Worm (Caenorhabditis elegans) whole organism, young adult: ENCODE measurements around the gene C16H3.3.

Source experiments
- B0336.3 ChIP-seq: fragments of 200-800 bp; sonication (Bioruptor generic); IDR thresholded peaks from 2 replicates; pipeline ENCODE4 v1.3.6; 2022; ENCODE audit warnings: missing genetic modification characterization, missing compliant biosample characterization
- F10E7.11 ChIP-seq: sonication (generic microtip); optimal IDR thresholded peaks from 2 replicates; lab custom pipeline; 2017; ENCODE audit warnings: mild to moderate bottlenecking, missing genetic modification characterization, moderate library complexity, missing compliant biosample characterization
- F22D6.2 ChIP-seq: sonication (generic microtip); optimal IDR thresholded peaks from 2 replicates; lab custom pipeline; 2016; ENCODE audit warnings: mild to moderate bottlenecking, missing genetic modification characterization, missing compliant biosample characterization
- F37B4.10 ChIP-seq: fragments of 200-800 bp; sonication (Bioruptor generic); IDR thresholded peaks from 2 replicates; pipeline ENCODE4 v1.3.6; 2022; ENCODE audit warnings: missing genetic modification characterization, missing compliant biosample characterization
- F39B2.1 ChIP-seq: fragments of 200-800 bp; sonication (Bioruptor generic); IDR thresholded peaks from 2 replicates; pipeline ENCODE4 v1.3.6; 2022; ENCODE audit warnings: missing genetic modification reagents, missing genetic modification characterization, missing compliant biosample characterization
- F49E8.2 ChIP-seq: sonication (generic microtip); optimal IDR thresholded peaks from 3 replicates; lab custom pipeline; 2017; ENCODE audit warnings: missing genetic modification characterization, mild to moderate bottlenecking, missing compliant biosample characterization, antibody characterized with exemption, moderate library complexity; ENCODE audit not compliant: insufficient read depth
- K12H6.12 ChIP-seq: fragments of 200-800 bp; sonication (Bioruptor generic); optimal IDR thresholded peaks from 2 replicates; lab custom pipeline; 2018; ENCODE audit warnings: mild to moderate bottlenecking, missing genetic modification characterization, missing compliant biosample characterization
- T07F8.4 ChIP-seq: sonication (generic microtip); optimal IDR thresholded peaks from 2 replicates; lab custom pipeline; 2016; ENCODE audit warnings: mild to moderate bottlenecking, missing genetic modification characterization, moderate library complexity, missing compliant biosample characterization
- attf-5 ChIP-seq: fragments of 200-800 bp; sonication (Bioruptor generic); optimal IDR thresholded peaks from 2 replicates; lab custom pipeline; 2018; ENCODE audit warnings: mild to moderate bottlenecking, missing genetic modification characterization, missing compliant biosample characterization
- attf-6 ChIP-seq: fragments of 200-800 bp; sonication (Bioruptor generic); IDR thresholded peaks from 2 replicates; pipeline ENCODE4 v1.3.6; 2022; ENCODE audit warnings: missing genetic modification reagents, missing genetic modification characterization, missing compliant biosample characterization
- cebp-1 ChIP-seq, 2 experiments: fragments of 200-800 bp in 1 of 2; sonication (Bioruptor generic) in 1 of 2; sonication (generic microtip) in 1 of 2; IDR thresholded peaks in 1 of 2; optimal IDR thresholded peaks in 1 of 2; 2 replicates each; pipeline versions ENCODE4 v1.3.6 to Lab custom; 2017 to 2022; ENCODE audit warnings: missing compliant biosample characterization in 2 of 2, missing genetic modification characterization in 2 of 2, mild to moderate bottlenecking in 1 of 2, missing genetic modification reagents in 1 of 2, moderate library complexity in 1 of 2
- ceh-100 ChIP-seq: fragments of 200-800 bp; sonication (Bioruptor generic); IDR thresholded peaks from 2 replicates; pipeline ENCODE4 v1.3.6; 2022; ENCODE audit warnings: missing genetic modification reagents, missing genetic modification characterization, missing compliant biosample characterization
- ceh-27 ChIP-seq: fragments of 200-800 bp; sonication (Bioruptor generic); optimal IDR thresholded peaks from 2 replicates; lab custom pipeline; 2018; ENCODE audit warnings: mild to moderate bottlenecking, missing genetic modification characterization, moderate library complexity, missing compliant biosample characterization
- ceh-40 ChIP-seq: fragments of 200-800 bp; sonication (Bioruptor generic); IDR thresholded peaks from 2 replicates; pipeline ENCODE4 v1.3.6; 2022; ENCODE audit warnings: missing genetic modification characterization, missing compliant biosample characterization
- ceh-79 ChIP-seq: sonication (generic microtip); optimal IDR thresholded peaks from 2 replicates; lab custom pipeline; 2017; ENCODE audit warnings: mild to moderate bottlenecking, missing genetic modification characterization, missing compliant biosample characterization
- efl-1 ChIP-seq: fragments of 150-350 bp; optimal IDR thresholded peaks from 2 replicates; lab custom pipeline; 2014; ENCODE audit warnings: missing biosample characterization, missing genetic modification reagents, missing genetic modification characterization
- gei-17 ChIP-seq: fragments of 200-800 bp; sonication (Bioruptor generic); optimal IDR thresholded peaks from 2 replicates; lab custom pipeline; 2018; ENCODE audit warnings: mild to moderate bottlenecking, missing genetic modification characterization, missing compliant biosample characterization
- him-1 ChIP-seq: sonication (generic microtip); optimal IDR thresholded peaks from 2 replicates; lab custom pipeline; 2016; ENCODE audit warnings: missing genotype, missing genetic modification reagents, missing genetic modification characterization, missing compliant biosample characterization
- hlh-26 ChIP-seq: fragments of 200-800 bp; sonication (Bioruptor generic); conservative IDR thresholded peaks from 2 replicates; pipeline ENCODE4 v1.3.6; 2022; ENCODE audit warnings: missing genetic modification reagents, missing genetic modification characterization, missing compliant biosample characterization
- hsf-1 ChIP-seq: fragments of 200-800 bp; sonication (Bioruptor generic); IDR thresholded peaks from 2 replicates; pipeline ENCODE4 v1.3.6; 2022; ENCODE audit warnings: missing genetic modification reagents, missing genetic modification characterization, missing compliant biosample characterization
- lag-1 ChIP-seq: fragments of 200-800 bp; sonication (Bioruptor generic); IDR thresholded peaks from 2 replicates; pipeline ENCODE4 v1.3.6; 2022; ENCODE audit warnings: missing genetic modification reagents, missing genetic modification characterization, missing compliant biosample characterization
- let-526 ChIP-seq: fragments of 200-800 bp; sonication (Bioruptor generic); IDR thresholded peaks from 2 replicates; pipeline ENCODE4 v1.3.6; 2022; ENCODE audit warnings: missing genetic modification reagents, missing genetic modification characterization, missing compliant biosample characterization
- madf-3 ChIP-seq: fragments of 200-800 bp; sonication (Bioruptor generic); IDR thresholded peaks from 2 replicates; pipeline ENCODE4 v1.3.6; 2022; ENCODE audit warnings: missing genetic modification reagents, missing genetic modification characterization, missing compliant biosample characterization
- madf-8 ChIP-seq: fragments of 200-800 bp; sonication (Bioruptor generic); conservative IDR thresholded peaks from 2 replicates; pipeline ENCODE4 v1.3.6; 2022; ENCODE audit warnings: missing genetic modification reagents, missing genetic modification characterization, missing compliant biosample characterization
- mcd-1 ChIP-seq: fragments of 200-800 bp; sonication (Bioruptor generic); IDR thresholded peaks from 2 replicates; pipeline ENCODE4 v1.3.6; 2022; ENCODE audit warnings: missing genetic modification reagents, missing genetic modification characterization, missing compliant biosample characterization
- mes-4 ChIP-seq: sonication (generic microtip); optimal IDR thresholded peaks from 2 replicates; lab custom pipeline; 2016; ENCODE audit warnings: missing genotype, missing genetic modification characterization, missing compliant biosample characterization
- nhr-90 ChIP-seq: sonication (generic microtip); optimal IDR thresholded peaks from 2 replicates; lab custom pipeline; 2016; ENCODE audit warnings: missing genotype, mild to moderate bottlenecking, missing genetic modification characterization, missing compliant biosample characterization
- unc-62 ChIP-seq: fragments of 150-350 bp; optimal IDR thresholded peaks from 2 replicates; lab custom pipeline; 2014; ENCODE audit warnings: missing biosample characterization, missing genetic modification reagents, missing genetic modification characterization
- xnd-1 ChIP-seq: sonication (generic microtip); optimal IDR thresholded peaks from 2 replicates; lab custom pipeline; 2016; ENCODE audit warnings: missing genotype, missing genetic modification reagents, missing genetic modification characterization, missing compliant biosample characterization
- zfh-2 ChIP-seq: fragments of 200-800 bp; sonication (Bioruptor generic); conservative IDR thresholded peaks from 2 replicates; pipeline ENCODE4 v1.3.6; 2022; ENCODE audit warnings: missing genetic modification reagents, missing genetic modification characterization, missing compliant biosample characterization
- ztf-26 ChIP-seq: sonication (generic microtip); optimal IDR thresholded peaks from 2 replicates; lab custom pipeline; 2017; ENCODE audit warnings: missing genetic modification characterization, missing compliant biosample characterization
- ztf-3 ChIP-seq: fragments of 200-800 bp; sonication (Bioruptor generic); optimal IDR thresholded peaks from 2 replicates; lab custom pipeline; 2018; ENCODE audit warnings: mild to moderate bottlenecking, missing genetic modification characterization, missing compliant biosample characterization

C16H3.3 gene

ce11 chrX:17628345-17628744 lies 18.5 kb upstream of the C16H3.3 start (continued):
- TF ChIP-seq mes-4 (tag; lab: Kevin White, UChicago) (no peak), K12H6.12 (tag; lab: Kevin White, UChicago) (peak; percentile 8), madf-3 (no peak), zfh-2 (GFP tag; lab: Robert Waterston, UW) (peak; percentile 57)

- TF ChIP-seq F49E8.2 (tag; lab: Kevin White, UChicago) = no peak
- TF ChIP-seq B0336.3 = no peak
- no peak for TF ChIP-seq T07F8.4
- no peak for TF ChIP-seq mes-4 (tag; lab: Kevin White, UChicago)
- no peak for TF ChIP-seq him-1 (tag; lab: Kevin White, UChicago)
- no peak for TF ChIP-seq ceh-79 (tag; lab: Kevin White, UChicago)
- TF ChIP-seq cebp-1 (GFP tag; IDR thresholded peaks at IDR 0.05; lab: Robert Waterston, UW) = no peak
- TF ChIP-seq cebp-1 (tag; optimal IDR thresholded peaks at IDR 0.05; lab: Kevin White, UChicago) = no peak
- no peak for TF ChIP-seq zfh-2 (GFP tag; lab: Robert Waterston, UW)
- no peak for TF ChIP-seq ztf-26 (tag; lab: Kevin White, UChicago)
- no peak for TF ChIP-seq nhr-90 (tag; lab: Kevin White, UChicago)
Observed at ce11 chrX:17627923-17628322, 18.1 kb upstream of the C16H3.3 start.

DNA sequence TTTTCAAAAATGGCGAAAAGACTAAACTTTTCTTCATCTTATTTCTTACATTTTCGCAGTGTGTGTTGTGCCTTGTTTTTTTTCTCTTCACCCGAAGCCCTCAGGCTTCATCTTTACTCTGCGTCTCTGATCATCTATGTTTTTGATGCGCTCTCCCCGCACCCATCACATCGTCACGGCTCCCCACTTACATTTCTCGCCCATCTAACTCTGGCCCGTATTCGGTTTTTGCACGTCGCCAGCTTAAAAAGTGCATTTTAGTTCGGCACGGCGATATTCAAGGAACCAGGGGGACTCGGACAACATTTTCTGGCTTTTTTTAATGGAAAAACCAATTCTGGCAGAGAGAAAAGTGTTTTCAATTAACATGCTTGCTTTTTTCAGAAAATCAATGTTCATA lies 17.5 kb upstream of the C16H3.3 start:
- TF ChIP-seq ceh-27 = peak; percentile 14
- TF ChIP-seq attf-5 (GFP tag; lab: Kevin White, UChicago) = peak; percentile 5
- no peak for TF ChIP-seq hsf-1 (GFP tag; lab: Robert Waterston, UW)

- no peak for TF ChIP-seq let-526 (GFP tag; lab: Robert Waterston, UW)
Observed at ce11 chrX:17626599-17626998, 16.8 kb upstream of the C16H3.3 start.

DNA sequence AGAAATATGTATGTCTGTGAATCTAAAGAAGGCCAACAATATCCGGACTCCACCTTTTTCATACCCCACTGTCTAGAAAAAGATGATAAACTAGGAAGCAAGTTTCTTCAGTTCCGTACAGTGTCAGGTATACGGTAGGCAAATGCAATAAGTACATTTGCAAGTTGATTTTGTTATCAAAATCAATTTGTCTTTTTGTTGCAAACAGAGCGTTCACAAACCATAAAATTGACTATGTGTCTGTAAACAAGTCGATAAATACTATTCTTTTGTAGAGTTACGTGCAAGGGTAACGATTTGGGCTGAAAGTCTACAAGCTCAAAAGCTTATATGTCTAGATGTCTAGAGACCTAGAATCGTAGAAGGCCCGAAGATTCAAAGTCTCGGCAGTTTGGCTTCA lies 15.9 kb upstream of the C16H3.3 start:
- no peak for TF ChIP-seq xnd-1 (tag; lab: Kevin White, UChicago)
- TF ChIP-seq unc-62 = no peak
- TF ChIP-seq lag-1 (GFP tag; lab: Robert Waterston, UW) = no peak
- no peak for TF ChIP-seq attf-6 (GFP tag; lab: Robert Waterston, UW)
- TF ChIP-seq F10E7.11 (tag; lab: Kevin White, UChicago) = no peak
- TF ChIP-seq nhr-90 (tag; lab: Kevin White, UChicago) = no peak
- TF ChIP-seq F22D6.2 = no peak
- no peak for TF ChIP-seq ceh-40
- TF ChIP-seq F39B2.1 (GFP tag; lab: Robert Waterston, UW) = no peak
- no peak for TF ChIP-seq hlh-26 (GFP tag; lab: Robert Waterston, UW)
- no peak for TF ChIP-seq madf-8 (GFP tag; lab: Robert Waterston, UW)
- no peak for TF ChIP-seq madf-3
- no peak for TF ChIP-seq efl-1 (GFP tag; lab: Kevin White, UChicago)
- no peak for TF ChIP-seq gei-17 (GFP tag; lab: Kevin White, UChicago)
- TF ChIP-seq ceh-100 = no peak
- TF ChIP-seq mcd-1 (GFP tag; lab: Robert Waterston, UW) = no peak
- no peak for TF ChIP-seq F37B4.10 (GFP tag; lab: Robert Waterston, UW)
- no peak for TF ChIP-seq ztf-3 (GFP tag; lab: Kevin White, UChicago)
